Fruit fly (Drosophila melanogaster): ENCODE data around the gene bou.

The bou gene

dm6 chrX:6995258-6995657 is 9.0 kb downstream of the bou start:
- no peak for TF ChIP-seq gl (tag; optimal IDR thresholded peaks at IDR 0.05)

dm6 chrX:6996130-6996529 is 9.8 kb downstream of the bou start:
- TF ChIP-seq Pif1A (GFP tag; optimal IDR thresholded peaks at IDR 0.05), result no peak
- TF ChIP-seq CG13204 (GFP tag; optimal IDR thresholded peaks at IDR 0.05), result no peak
- TF ChIP-seq CG17806 (tag; optimal IDR thresholded peaks at IDR 0.05), result no peak
- TF ChIP-seq CG14655 (GFP tag; optimal IDR thresholded peaks at IDR 0.05), result no peak
- no peak for TF ChIP-seq EcR (GFP tag; optimal IDR thresholded peaks at IDR 0.05)
- no peak for TF ChIP-seq fd96Ca (GFP tag; IDR thresholded peaks at IDR 0.05)
- TF ChIP-seq CG34367 (tag; optimal IDR thresholded peaks at IDR 0.05), result no peak
- TF ChIP-seq CG32121 (GFP tag; IDR thresholded peaks at IDR 0.05), result no peak
- TF ChIP-seq CG10348 (GFP tag; IDR thresholded peaks at IDR 0.05), result no peak
- no peak for TF ChIP-seq Snoo (tag; optimal IDR thresholded peaks at IDR 0.05)
- no peak for TF ChIP-seq Pif1B (GFP tag; optimal IDR thresholded peaks at IDR 0.05)
- no peak for TF ChIP-seq gl (tag; optimal IDR thresholded peaks at IDR 0.05)
- TF ChIP-seq D1 (tag; optimal IDR thresholded peaks at IDR 0.05), result no peak
- no peak for TF ChIP-seq CG12605 (GFP tag; IDR thresholded peaks at IDR 0.05)
- TF ChIP-seq CG8301 (tag; optimal IDR thresholded peaks at IDR 0.05), result no peak
- TF ChIP-seq CG4496 (GFP tag; IDR thresholded peaks at IDR 0.05), result no peak
- no peak for TF ChIP-seq CG8159 (tag; optimal IDR thresholded peaks at IDR 0.05)
- no peak for TF ChIP-seq CG9948 (tag; optimal IDR thresholded peaks at IDR 0.05)
- TF ChIP-seq rn (GFP tag; IDR thresholded peaks at IDR 0.05), result no peak

- TF ChIP-seq Snoo (tag; optimal IDR thresholded peaks at IDR 0.05) (no peak), Pif1B (GFP tag; optimal IDR thresholded peaks at IDR 0.05) (no peak), CG10348 (GFP tag; IDR thresholded peaks at IDR 0.05) (no peak), Ets98B (GFP tag; IDR thresholded peaks at IDR 0.05) (no peak), CG4496 (GFP tag; IDR thresholded peaks at IDR 0.05) (no peak), CG8159 (tag; optimal IDR thresholded peaks at IDR 0.05) (no peak), CG17806 (tag; optimal IDR thresholded peaks at IDR 0.05) (no peak)
These were observed 10.8 kb downstream of the bou start for dm6 chrX:6996965-6997652.

DNA sequence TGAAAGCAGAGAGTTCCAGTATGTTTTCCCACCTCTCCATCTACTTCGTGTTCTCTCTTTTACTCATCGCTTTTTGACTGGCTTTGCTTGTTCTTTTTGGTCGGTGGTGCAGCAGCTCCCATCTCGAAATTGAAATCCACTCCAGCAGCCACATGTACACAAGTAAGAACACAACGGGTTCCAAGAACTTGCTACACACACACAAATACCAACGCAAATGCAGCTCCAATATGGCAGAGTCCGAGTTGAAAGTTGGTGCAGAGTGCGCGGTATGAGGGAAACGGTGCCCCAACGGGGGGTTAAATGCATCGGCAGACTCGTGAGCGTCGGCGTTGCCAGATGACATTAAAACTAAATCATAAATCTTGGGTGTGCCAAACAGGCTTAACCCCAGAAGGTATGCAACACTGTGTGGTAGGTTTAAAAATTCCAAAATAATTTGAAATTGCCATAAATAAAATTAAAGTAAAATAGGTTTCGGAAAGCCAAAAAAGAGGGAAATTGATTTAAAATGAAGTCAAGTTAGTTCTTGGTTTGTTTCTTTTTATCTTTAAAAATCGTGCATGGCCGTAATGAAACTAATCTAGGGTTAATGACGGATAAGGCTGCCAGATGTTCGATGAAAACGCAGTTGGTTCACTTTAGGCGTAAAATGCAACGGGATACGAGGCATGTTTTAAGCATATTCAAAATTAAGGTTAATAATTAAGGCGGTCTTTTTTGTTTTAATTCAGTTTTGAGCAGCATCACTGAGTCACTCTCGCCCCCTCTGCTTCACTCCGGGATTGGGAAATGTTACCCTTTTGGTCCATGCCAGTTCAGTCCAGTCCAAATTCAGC is 11.6 kb downstream of the bou start:
- no peak for TF ChIP-seq EcR (GFP tag; optimal IDR thresholded peaks at IDR 0.05)
- TF ChIP-seq CG13204 (GFP tag; optimal IDR thresholded peaks at IDR 0.05), result peak; percentile 58
- TF ChIP-seq CG17806 (tag; optimal IDR thresholded peaks at IDR 0.05), result peak; percentile 89
- TF ChIP-seq CG15710 (tag; optimal IDR thresholded peaks at IDR 0.05), result peak; percentile 92
- peak; percentile 65 for TF ChIP-seq Pif1A (GFP tag; optimal IDR thresholded peaks at IDR 0.05)
- TF ChIP-seq rn (GFP tag; IDR thresholded peaks at IDR 0.05), result peak; percentile 52; the same call in 1 of the 2 replicates
- peak; percentile 64 for TF ChIP-seq D1 (tag; optimal IDR thresholded peaks at IDR 0.05)
- TF ChIP-seq CG9948 (tag; optimal IDR thresholded peaks at IDR 0.05), result peak; percentile 88
- peak; percentile 89 for TF ChIP-seq CG34367 (tag; optimal IDR thresholded peaks at IDR 0.05)
- peak; percentile 76 for TF ChIP-seq Snoo (tag; optimal IDR thresholded peaks at IDR 0.05)
- peak; percentile 81 for TF ChIP-seq CG8301 (tag; optimal IDR thresholded peaks at IDR 0.05)
- TF ChIP-seq gl (tag; optimal IDR thresholded peaks at IDR 0.05), result peak; percentile 11
- peak; percentile 77 for TF ChIP-seq CG12605 (GFP tag; IDR thresholded peaks at IDR 0.05)
- TF ChIP-seq CG8159 (tag; optimal IDR thresholded peaks at IDR 0.05), result peak; percentile 93
- TF ChIP-seq Pif1B (GFP tag; optimal IDR thresholded peaks at IDR 0.05), result peak; percentile 66
- TF ChIP-seq CG14655 (GFP tag; optimal IDR thresholded peaks at IDR 0.05), result peak; percentile 88
- 0 out of 2 replicates have a peak, but pooled peaks have one; percentile 17 for TF ChIP-seq CG10348 (GFP tag; IDR thresholded peaks at IDR 0.05)
- TF ChIP-seq CG32121 (GFP tag; IDR thresholded peaks at IDR 0.05), result peak; percentile 74
- TF ChIP-seq CG4496 (GFP tag; IDR thresholded peaks at IDR 0.05), result peak; percentile 89
- TF ChIP-seq Ets98B (GFP tag; IDR thresholded peaks at IDR 0.05), result peak; percentile 69
- peak; percentile 64; the same call in 1 of the 3 replicates for TF ChIP-seq fd96Ca (GFP tag; IDR thresholded peaks at IDR 0.05)

- TF ChIP-seq rn (GFP tag; IDR thresholded peaks at IDR 0.05) (no peak), Pif1A (GFP tag; optimal IDR thresholded peaks at IDR 0.05) (peak; percentile 58), D1 (tag; optimal IDR thresholded peaks at IDR 0.05) (no peak), CG10348 (GFP tag; IDR thresholded peaks at IDR 0.05) (no peak), CG13204 (GFP tag; optimal IDR thresholded peaks at IDR 0.05) (peak; percentile 58), gl (tag; optimal IDR thresholded peaks at IDR 0.05) (peak; percentile 56), CG9948 (tag; optimal IDR thresholded peaks at IDR 0.05) (no peak), fd96Ca (GFP tag; IDR thresholded peaks at IDR 0.05) (0 out of 3 replicates have a peak, but pooled peaks have one; percentile 28), CG8159 (tag; optimal IDR thresholded peaks at IDR 0.05) (no peak), CG4496 (GFP tag; IDR thresholded peaks at IDR 0.05) (peak; percentile 76; the same call in 2 of the 3 replicates), Ets98B (GFP tag; IDR thresholded peaks at IDR 0.05) (peak; percentile 78), CG12605 (GFP tag; IDR thresholded peaks at IDR 0.05) (peak; percentile 80), CG8301 (tag; optimal IDR thresholded peaks at IDR 0.05) (no peak), CG15710 (tag; optimal IDR thresholded peaks at IDR 0.05) (no peak), CG14655 (GFP tag; optimal IDR thresholded peaks at IDR 0.05) (no peak), EcR (GFP tag; optimal IDR thresholded peaks at IDR 0.05) (peak; percentile 64), CG32121 (GFP tag; IDR thresholded peaks at IDR 0.05) (peak; percentile 63), CG34367 (tag; optimal IDR thresholded peaks at IDR 0.05) (no peak), Pif1B (GFP tag; optimal IDR thresholded peaks at IDR 0.05) (no peak), Snoo (tag; optimal IDR thresholded peaks at IDR 0.05) (no peak)
These were observed 12.2 kb downstream of the bou start, which contains the start of gene Inx2 for dm6 chrX:6998492-6998852. Gene Inx2 (plus strand): TSS chrX:6998672.

Measured in whole organism, pupa.